Fruit fly (Drosophila melanogaster) whole organism, embryonic: ENCODE measurements around the gene CG17221.

ENCODE experiments used
- Aef1 ChIP-seq: fragments of 200-800 bp; sonication (Bioruptor generic); IDR thresholded peaks from 3 replicates; pipeline ENCODE4 v1.3.6; 2022; ENCODE audit warnings: missing biosample characterization, missing genetic modification characterization
- Atf-2 ChIP-seq: fragments of 200-800 bp; sonication (Bioruptor generic); optimal IDR thresholded peaks from 2 replicates; lab custom pipeline; 2016; ENCODE audit warnings: missing biosample characterization, missing genetic modification characterization
- Atf3 ChIP-seq: fragments of 200-800 bp; sonication (Bioruptor generic); optimal IDR thresholded peaks from 3 replicates; lab custom pipeline; 2016; ENCODE audit warnings: missing biosample characterization, missing genetic modification characterization
- CG10321 ChIP-seq: fragments of 200-800 bp; sonication (Bioruptor generic); IDR thresholded peaks from 2 replicates; pipeline ENCODE4 v1.3.6; 2022; ENCODE audit warnings: missing biosample characterization, missing genetic modification characterization
- CG10959 ChIP-seq: fragments of 200-800 bp; sonication (Bioruptor generic); IDR thresholded peaks from 2 replicates; pipeline ENCODE4 v1.3.6; 2022; ENCODE audit warnings: missing biosample characterization, missing genetic modification characterization
- CG11696 ChIP-seq: fragments of 200-800 bp; sonication (Bioruptor generic); IDR thresholded peaks from 2 replicates; pipeline ENCODE4 v1.3.6; 2022; ENCODE audit warnings: missing biosample characterization, missing genetic modification characterization
- CG12219 ChIP-seq: fragments of 200-800 bp; sonication (Bioruptor generic); optimal IDR thresholded peaks from 3 replicates; lab custom pipeline; 2018; ENCODE audit warnings: missing biosample characterization, mild to moderate bottlenecking, missing genetic modification characterization
- CG13424 ChIP-seq: fragments of 200-800 bp; sonication (Bioruptor generic); optimal IDR thresholded peaks from 2 replicates; lab custom pipeline; 2019; ENCODE audit warnings: missing biosample characterization, mild to moderate bottlenecking, missing genetic modification characterization, moderate library complexity
- CG15514 ChIP-seq: fragments of 200-800 bp; sonication (Bioruptor generic); optimal IDR thresholded peaks from 3 replicates; lab custom pipeline; 2017; ENCODE audit warnings: missing biosample characterization, missing genetic modification characterization, mild to moderate bottlenecking, moderate library complexity, missing genetic modification reagents
- CG16863 ChIP-seq: fragments of 200-800 bp; sonication (Bioruptor generic); optimal IDR thresholded peaks from 3 replicates; lab custom pipeline; 2016; ENCODE audit warnings: missing biosample characterization, missing genetic modification characterization
- CG17186 ChIP-seq: fragments of 200-800 bp; sonication (Bioruptor generic); optimal IDR thresholded peaks from 3 replicates; lab custom pipeline; 2017; ENCODE audit warnings: missing biosample characterization, missing genetic modification reagents, missing genetic modification characterization
- CG17829 ChIP-seq: fragments of 200-800 bp; optimal IDR thresholded peaks from 2 replicates; lab custom pipeline; 2019; ENCODE audit warnings: missing biosample characterization, mild to moderate bottlenecking, missing genetic modification characterization, moderate library complexity
- CG1792 ChIP-seq: fragments of 200-800 bp; sonication (Bioruptor generic); optimal IDR thresholded peaks from 2 replicates; lab custom pipeline; 2016; ENCODE audit warnings: missing biosample characterization, missing genetic modification characterization
- CG2202 ChIP-seq: fragments of 200-800 bp; sonication (Bioruptor generic); optimal IDR thresholded peaks from 2 replicates; lab custom pipeline; 2018; ENCODE audit warnings: missing biosample characterization, mild to moderate bottlenecking, missing genetic modification characterization
- CG30020 ChIP-seq: fragments of 200-800 bp; optimal IDR thresholded peaks from 2 replicates; lab custom pipeline; 2019; ENCODE audit warnings: missing biosample characterization, mild to moderate bottlenecking, missing genetic modification characterization, moderate library complexity
- CG31224 ChIP-seq: fragments of 200-800 bp; sonication (Bioruptor generic); IDR thresholded peaks from 2 replicates; pipeline ENCODE4 v1.3.6; 2022; ENCODE audit warnings: missing biosample characterization, missing genetic modification characterization
- CG3281 ChIP-seq: fragments of 200-800 bp; sonication (Bioruptor generic); optimal IDR thresholded peaks from 3 replicates; lab custom pipeline; 2017; ENCODE audit warnings: missing biosample characterization, mild to moderate bottlenecking, missing genetic modification characterization
- CG34422 ChIP-seq: fragments of 200-800 bp; sonication (Bioruptor generic); IDR thresholded peaks from 3 replicates; pipeline ENCODE4 v1.3.6; 2022; ENCODE audit warnings: missing biosample characterization, missing genetic modification characterization
- CG4282 ChIP-seq: fragments of 200-800 bp; sonication (Bioruptor generic); optimal IDR thresholded peaks from 2 replicates; lab custom pipeline; 2016; ENCODE audit warnings: missing biosample characterization, missing genetic modification characterization
- CG4360 ChIP-seq: fragments of 200-800 bp; sonication (Bioruptor generic); IDR thresholded peaks from 2 replicates; pipeline ENCODE4 v1.3.6; 2022; ENCODE audit warnings: missing biosample characterization, missing genetic modification characterization
- CG5953 ChIP-seq: fragments of 200-800 bp; sonication (Bioruptor generic); IDR thresholded peaks from 2 replicates; pipeline ENCODE4 v1.3.6; 2022; ENCODE audit warnings: missing biosample characterization, missing genetic modification characterization
- CTCF ChIP-seq: fragments of 200-800 bp; sonication (Bioruptor generic); optimal IDR thresholded peaks from 2 replicates; lab custom pipeline; 2017; ENCODE audit warnings: missing biosample characterization, mild to moderate bottlenecking, missing genetic modification characterization, moderate library complexity
- D ChIP-seq, 2 experiments: fragments of 200-800 bp in 1 of 2; fragments of >200 bp in 1 of 2; sonication (Bioruptor generic) in 1 of 2; optimal IDR thresholded peaks; 2 replicates in 1 of 2; 3 replicates in 1 of 2; lab custom pipeline; 2017; ENCODE audit warnings: mild to moderate bottlenecking in 1 of 2, missing biosample characterization in 1 of 2, missing genetic modification characterization in 1 of 2, missing genetic modification reagents in 1 of 2
- Drgx ChIP-seq: fragments of 200-800 bp; sonication (Bioruptor generic); IDR thresholded peaks from 2 replicates; pipeline ENCODE4 v1.3.6; 2022; ENCODE audit warnings: missing biosample characterization, missing genetic modification characterization
- GATAe ChIP-seq: fragments of 200-800 bp; sonication (Bioruptor generic); conservative IDR thresholded peaks from 2 replicates; pipeline ENCODE4 v1.3.6; 2022; ENCODE audit warnings: missing biosample characterization, missing genetic modification characterization
- HLH54F ChIP-seq: fragments of 200-800 bp; sonication (Bioruptor generic); optimal IDR thresholded peaks from 3 replicates; lab custom pipeline; 2016; ENCODE audit warnings: missing biosample characterization, missing genetic modification characterization
- Mrtf ChIP-seq: fragments of 200-800 bp; sonication (Bioruptor generic); IDR thresholded peaks from 3 replicates; pipeline ENCODE4 v1.3.6; 2022; ENCODE audit warnings: missing biosample characterization, missing genetic modification characterization
- Oaz ChIP-seq: fragments of 200-800 bp; sonication (Bioruptor generic); IDR thresholded peaks from 2 replicates; pipeline ENCODE4 v1.3.6; 2022; ENCODE audit warnings: missing biosample characterization, missing genetic modification characterization
- Ptx1 ChIP-seq: fragments of 200-800 bp; sonication (Bioruptor generic); IDR thresholded peaks from 2 replicates; pipeline ENCODE4 v1.3.6; 2022; ENCODE audit warnings: missing biosample characterization, missing genetic modification characterization
- Sox102F ChIP-seq: fragments of 200-800 bp; sonication (Bioruptor generic); optimal IDR thresholded peaks from 2 replicates; lab custom pipeline; 2018; ENCODE audit warnings: missing biosample characterization, mild to moderate bottlenecking, missing genetic modification characterization, moderate library complexity
- Stat92E ChIP-seq, 3 experiments: fragments of >200 bp in 2 of 3; fragments of 200-800 bp in 1 of 3; sonication (Bioruptor generic) in 1 of 3; optimal IDR thresholded peaks; 2 replicates each; lab custom pipeline; 2017 to 2019; ENCODE audit warnings: missing biosample characterization in 3 of 3, missing genetic modification characterization in 3 of 3, mild to moderate bottlenecking in 1 of 3, moderate library complexity in 1 of 3
- ac ChIP-seq: fragments of 200-800 bp; sonication (Bioruptor generic); optimal IDR thresholded peaks from 3 replicates; lab custom pipeline; 2017; ENCODE audit warnings: missing biosample characterization, mild to moderate bottlenecking, missing genetic modification characterization
- bigmax ChIP-seq: fragments of 200-800 bp; sonication (Bioruptor generic); optimal IDR thresholded peaks from 2 replicates; lab custom pipeline; 2018; ENCODE audit warnings: missing biosample characterization, mild to moderate bottlenecking, missing genetic modification characterization
- btn ChIP-seq: fragments of 200-800 bp; sonication (Bioruptor generic); optimal IDR thresholded peaks from 2 replicates; lab custom pipeline; 2016; ENCODE audit warnings: missing biosample characterization, missing genetic modification characterization
- chinmo ChIP-seq: fragments of 200-800 bp; sonication (Bioruptor generic); IDR thresholded peaks from 4 replicates; pipeline ENCODE4 v1.3.6; 2022; ENCODE audit warnings: missing biosample characterization, missing genetic modification characterization; ENCODE audit not compliant: partially characterized antibody
- da ChIP-seq: fragments of 200-800 bp; sonication (Bioruptor generic); optimal IDR thresholded peaks from 2 replicates; lab custom pipeline; 2016; ENCODE audit warnings: missing biosample characterization, missing genetic modification characterization
- eyg ChIP-seq: fragments of 200-800 bp; sonication (Bioruptor generic); optimal IDR thresholded peaks from 3 replicates; lab custom pipeline; 2016; ENCODE audit warnings: missing biosample characterization, missing genetic modification characterization
- fd64A ChIP-seq: fragments of 200-800 bp; sonication (Bioruptor generic); optimal IDR thresholded peaks from 3 replicates; lab custom pipeline; 2018; ENCODE audit warnings: missing biosample characterization, mild to moderate bottlenecking, missing genetic modification characterization
- fu2 ChIP-seq: fragments of 200-800 bp; sonication (Bioruptor generic); optimal IDR thresholded peaks from 2 replicates; lab custom pipeline; 2016; ENCODE audit warnings: missing biosample characterization, missing genetic modification characterization
- gfzf ChIP-seq: fragments of 200-800 bp; sonication (Bioruptor generic); optimal IDR thresholded peaks from 2 replicates; lab custom pipeline; 2016; ENCODE audit warnings: missing biosample characterization, mild to moderate bottlenecking, missing genetic modification characterization, moderate library complexity
- gsb-n ChIP-seq: fragments of 200-800 bp; sonication (Bioruptor generic); optimal IDR thresholded peaks from 3 replicates; lab custom pipeline; 2018; ENCODE audit warnings: missing biosample characterization, mild to moderate bottlenecking, missing genetic modification characterization
- ind ChIP-seq: fragments of 200-800 bp; sonication (Bioruptor generic); optimal IDR thresholded peaks from 3 replicates; lab custom pipeline; 2016; ENCODE audit warnings: missing biosample characterization, missing genetic modification characterization
- jigr1 ChIP-seq: fragments of 200-800 bp; sonication (Bioruptor generic); IDR thresholded peaks from 3 replicates; pipeline ENCODE4 v1.3.6; 2022; ENCODE audit warnings: missing biosample characterization, missing genetic modification characterization
- lbe ChIP-seq: fragments of 200-800 bp; sonication (Bioruptor generic); optimal IDR thresholded peaks from 2 replicates; lab custom pipeline; 2016; ENCODE audit warnings: missing biosample characterization, mild to moderate bottlenecking, missing genetic modification characterization
- oc ChIP-seq: fragments of 200-800 bp; sonication (Bioruptor generic); optimal IDR thresholded peaks from 2 replicates; lab custom pipeline; 2018; ENCODE audit warnings: missing biosample characterization, mild to moderate bottlenecking, missing genetic modification characterization, moderate library complexity
- pho ChIP-seq: fragments of 200-800 bp; sonication (Bioruptor generic); optimal IDR thresholded peaks from 2 replicates; lab custom pipeline; 2016; ENCODE audit warnings: missing biosample characterization, missing genetic modification characterization
- phol ChIP-seq: fragments of 200-800 bp; sonication (Bioruptor generic); optimal IDR thresholded peaks from 3 replicates; lab custom pipeline; 2018; ENCODE audit warnings: missing biosample characterization, mild to moderate bottlenecking, missing genetic modification characterization, moderate library complexity
- ranshi ChIP-seq: fragments of 200-800 bp; sonication (Bioruptor generic); IDR thresholded peaks from 2 replicates; pipeline ENCODE4 v1.3.6; 2022; ENCODE audit warnings: missing biosample characterization, missing genetic modification characterization
- seq ChIP-seq: fragments of 200-800 bp; sonication (Bioruptor generic); IDR thresholded peaks from 2 replicates; pipeline ENCODE4 v1.3.6; 2022; ENCODE audit warnings: missing biosample characterization, missing genetic modification characterization
- tup ChIP-seq: fragments of 200-800 bp; sonication (Bioruptor generic); optimal IDR thresholded peaks from 2 replicates; lab custom pipeline; 2016; ENCODE audit warnings: missing biosample characterization, mild to moderate bottlenecking, missing genetic modification characterization, moderate library complexity
- vvl ChIP-seq: fragments of 200-800 bp; sonication (Bioruptor generic); IDR thresholded peaks from 2 replicates; pipeline ENCODE4 v1.3.6; 2022; ENCODE audit warnings: missing biosample characterization, missing genetic modification characterization

CG17221 gene

DNA sequence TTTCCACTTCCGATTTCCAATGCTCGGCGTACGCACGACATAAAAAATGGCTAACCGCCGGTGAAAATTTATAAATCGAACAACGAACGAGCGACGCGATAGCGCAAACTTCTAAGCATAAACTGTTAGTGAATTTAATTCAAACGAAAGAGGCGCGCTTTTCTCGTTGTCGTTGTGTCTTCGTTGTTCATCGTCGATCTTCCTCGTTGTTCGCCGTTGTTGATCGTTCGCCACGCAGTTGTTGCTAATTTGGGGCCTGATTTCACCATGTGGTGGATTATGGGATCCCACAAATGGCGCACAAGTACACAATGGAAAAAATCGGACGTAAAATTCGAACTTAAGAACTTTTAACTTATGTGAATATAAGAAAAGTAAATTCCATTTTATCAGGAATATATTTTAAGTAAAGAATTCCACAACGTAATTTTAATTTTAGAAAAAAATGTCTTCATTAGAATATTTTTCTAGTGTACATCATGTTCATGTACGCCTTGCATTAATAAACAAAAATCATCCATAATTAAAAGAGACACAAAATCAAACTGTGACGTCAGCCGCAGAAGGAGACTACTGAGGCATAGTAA, 46.6 kb downstream of the CG17221 start (continued):
- TF ChIP-seq Aef1 (GFP tag; lab: Robert Waterston, UW) (peak; percentile 68), CG17829 (tag; lab: Kevin White, UChicago) (peak; percentile 58), bigmax (GFP tag; lab: Kevin White, UChicago) (no peak), vvl (GFP tag; lab: Robert Waterston, UW) (peak; percentile 79), pho (GFP tag; lab: Kevin White, UChicago) (peak; percentile 49), CG1792 (GFP tag; lab: Kevin White, UChicago) (no peak), Atf-2 (no peak), eyg (GFP tag; lab: Kevin White, UChicago) (peak; percentile 19), CTCF (GFP tag; lab: Kevin White, UChicago) (no peak), CG3281 (peak; percentile 74), btn (no peak), lbe (GFP tag; lab: Kevin White, UChicago) (no peak), da (GFP tag; lab: Kevin White, UChicago) (no peak), Oaz (GFP tag; lab: Robert Waterston, UW) (peak; percentile 57), fu2 (GFP tag; lab: Kevin White, UChicago) (peak; percentile 23), seq (peak; percentile 63), Sox102F (GFP tag; lab: Kevin White, UChicago) (peak; percentile 83), Atf3 (GFP tag; lab: Kevin White, UChicago) (no peak), CG12219 (peak; percentile 39), D (optimal IDR thresholded peaks at IDR 0.05; lab: Kevin White, UChicago) (no peak), D (GFP tag; optimal IDR thresholded peaks at IDR 0.05; lab: Kevin White, UChicago) (peak; percentile 21), CG13424 (tag; lab: Kevin White, UChicago) (peak; percentile 78), jigr1 (GFP tag; lab: Robert Waterston, UW) (no peak), CG10959 (no peak), gfzf (no peak), CG31224 (peak; percentile 67), CG30020 (no peak), oc (tag; lab: Kevin White, UChicago) (no peak), tup (no peak), CG11696 (no peak), fd64A (GFP tag; lab: Kevin White, UChicago) (no peak), GATAe (GFP tag; lab: Robert Waterston, UW) (peak; percentile 35; the same call in 1 of the 2 replicates), CG15514 (GFP tag; lab: Kevin White, UChicago) (peak; percentile 66), CG10321 (GFP tag; lab: Robert Waterston, UW) (0 out of 2 replicates have a peak, but pooled peaks have one; percentile 26), CG4360 (no peak), Stat92E (GFP tag; optimal IDR thresholded peaks at IDR 0.05; lab: Kevin White, UChicago) (no peak), HLH54F (GFP tag; lab: Kevin White, UChicago) (peak; percentile 33), chinmo (GFP tag; lab: Robert Waterston, UW) (no peak), Ptx1 (GFP tag; lab: Robert Waterston, UW) (peak; percentile 81), CG2202 (tag; lab: Kevin White, UChicago) (no peak), CG16863 (peak; percentile 32), Mrtf (GFP tag; lab: Robert Waterston, UW) (no peak), ranshi (peak; percentile 70), CG17186 (GFP tag; lab: Kevin White, UChicago) (no peak), Drgx (GFP tag; lab: Robert Waterston, UW) (peak; percentile 85), CG34422 (peak; percentile 60; the same call in 1 of the 3 replicates), phol (tag; lab: Kevin White, UChicago) (peak; percentile 71), CG5953 (GFP tag; lab: Robert Waterston, UW) (no peak), gsb-n (tag; lab: Kevin White, UChicago) (peak; percentile 24), CG4282 (no peak), ind (GFP tag; lab: Kevin White, UChicago) (peak; percentile 54), ac (GFP tag; lab: Kevin White, UChicago) (no peak)
